Worm (Caenorhabditis elegans): Measurements from ENCODE around the gene acl-4.

DNA sequence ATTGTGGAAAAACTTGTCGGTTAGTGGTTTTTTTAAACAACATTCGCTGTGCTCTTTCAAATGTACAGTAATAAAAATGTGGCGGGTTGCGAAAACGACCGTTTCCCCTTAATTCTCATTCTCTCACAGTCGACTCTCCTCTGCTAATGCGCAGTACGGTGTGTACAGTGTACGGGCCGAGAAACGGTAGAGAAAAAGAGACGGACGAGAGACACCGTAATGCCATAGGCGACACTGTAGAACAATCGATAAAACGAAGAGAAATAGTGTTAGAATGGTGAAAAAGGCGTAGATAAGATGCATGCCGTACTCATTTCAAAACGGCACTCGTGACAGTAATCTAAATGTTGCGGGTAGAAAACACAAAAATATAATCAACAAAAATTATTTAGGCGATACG is 20.2 kb upstream of the acl-4 start:
- TF ChIP-seq lin-15B (tag; optimal IDR thresholded peaks at IDR 0.05): no peak
- no peak for TF ChIP-seq vab-15 (tag; optimal IDR thresholded peaks at IDR 0.05)
- TF ChIP-seq snpc-4 (tag; optimal IDR thresholded peaks at IDR 0.05): peak; percentile 6
- no peak for TF ChIP-seq egl-27 (tag; optimal IDR thresholded peaks at IDR 0.05)
- no peak for TF ChIP-seq unc-62 (GFP tag; optimal IDR thresholded peaks at IDR 0.05)
- no peak for TF ChIP-seq lin-39 (tag; optimal IDR thresholded peaks at IDR 0.05)
- no peak for TF ChIP-seq lin-13 (GFP tag; optimal IDR thresholded peaks at IDR 0.05)
- no peak for TF ChIP-seq ztf-11 (tag; optimal IDR thresholded peaks at IDR 0.05)
- no peak for TF ChIP-seq nhr-11 (tag; optimal IDR thresholded peaks at IDR 0.05)
- no peak for TF ChIP-seq pax-3 (tag; optimal IDR thresholded peaks at IDR 0.05)
- TF ChIP-seq lsy-2 (tag; optimal IDR thresholded peaks at IDR 0.05): no peak
- no peak for TF ChIP-seq pqm-1 (tag; optimal IDR thresholded peaks at IDR 0.05)
- no peak for TF ChIP-seq nhr-77 (tag; optimal IDR thresholded peaks at IDR 0.05)
- TF ChIP-seq grh-1 (GFP tag; IDR thresholded peaks at IDR 0.05): no peak
